Worm (Caenorhabditis elegans) whole organism, L1 larva: Measurements from ENCODE around the gene B0416.2.

ENCODE experiments used
- aly-2 ChIP-seq: fragments of 150-350 bp; optimal IDR thresholded peaks from 2 replicates; lab custom pipeline; 2014; ENCODE audit warnings: missing biosample characterization, missing genetic modification characterization
- ama-1 ChIP-seq: fragments of 150-350 bp; optimal IDR thresholded peaks from 2 replicates; lab custom pipeline; 2014
- ceh-82 ChIP-seq, 3 experiments: fragments of 150-350 bp in 1 of 3; sonication (generic microtip) in 2 of 3; optimal IDR thresholded peaks; 2 replicates each; lab custom pipeline; 2014 to 2017; ENCODE audit warnings: missing biosample characterization in 3 of 3, missing genetic modification characterization in 3 of 3
- dsc-1 ChIP-seq: sonication (generic microtip); optimal IDR thresholded peaks from 2 replicates; lab custom pipeline; 2016; ENCODE audit warnings: mild to moderate bottlenecking, missing genetic modification characterization, missing compliant biosample characterization
- egl-13 ChIP-seq: sonication (generic microtip); optimal IDR thresholded peaks from 2 replicates; lab custom pipeline; 2016; ENCODE audit warnings: missing genotype, missing genetic modification reagents, missing genetic modification characterization, missing compliant biosample characterization
- egl-27 ChIP-seq, 2 experiments: fragments of 150-350 bp in 1 of 2; sonication (generic microtip); optimal IDR thresholded peaks; 3 replicates each; lab custom pipeline; 2017 to 2018; ENCODE audit warnings: missing biosample characterization in 2 of 2, missing genetic modification characterization in 2 of 2, missing genetic modification reagents in 2 of 2
- hlh-4 ChIP-seq: sonication (generic microtip); optimal IDR thresholded peaks from 2 replicates; lab custom pipeline; 2016; ENCODE audit warnings: mild to moderate bottlenecking, missing genetic modification characterization, missing compliant biosample characterization
- lin-15B ChIP-seq: fragments of 150-350 bp; sonication (generic microtip); optimal IDR thresholded peaks from 3 replicates; lab custom pipeline; 2014; ENCODE audit warnings: missing biosample characterization, missing genetic modification characterization
- nhr-11 ChIP-seq: fragments of 150-350 bp; optimal IDR thresholded peaks from 2 replicates; lab custom pipeline; 2014; ENCODE audit warnings: missing biosample characterization, missing genetic modification characterization
- nhr-76 ChIP-seq: sonication (generic microtip); optimal IDR thresholded peaks from 2 replicates; lab custom pipeline; 2017; ENCODE audit warnings: missing biosample characterization, missing genetic modification characterization
- pqm-1 ChIP-seq: sonication (generic microtip); optimal IDR thresholded peaks from 3 replicates; lab custom pipeline; 2017; ENCODE audit warnings: missing biosample characterization, missing genetic modification characterization
- unc-130 ChIP-seq: fragments of 150-350 bp; optimal IDR thresholded peaks from 2 replicates; lab custom pipeline; 2017; ENCODE audit warnings: missing biosample characterization, missing genetic modification characterization, inconsistent platforms
- zag-1 ChIP-seq: fragments of 150-350 bp; optimal IDR thresholded peaks from 2 replicates; lab custom pipeline; 2014; ENCODE audit warnings: missing biosample characterization, missing genetic modification characterization

DNA sequence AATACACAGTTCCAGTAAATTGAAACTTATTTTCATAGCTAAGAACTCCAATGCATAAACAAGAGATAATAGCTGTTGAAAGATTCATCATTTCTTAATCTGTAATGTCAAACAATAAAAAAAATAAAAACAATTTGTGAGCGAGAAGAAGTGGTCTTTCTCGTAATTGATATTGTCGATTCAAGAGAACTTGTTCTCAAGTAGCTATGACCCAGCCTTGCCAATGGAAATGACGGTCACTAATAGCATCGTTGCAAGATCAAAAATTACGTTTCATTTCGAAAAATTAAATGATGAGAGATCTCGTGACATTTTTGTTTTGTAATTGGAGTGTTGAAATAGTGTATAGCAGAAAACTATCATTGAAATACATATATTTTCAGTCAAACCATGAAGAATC lies 1.1 kb upstream of the B0416.2 start, which contains the start of gene B0416.7:
- TF ChIP-seq pqm-1 (tag; lab: Kevin White, UChicago) (no peak), aly-2 (tag; lab: Kevin White, UChicago) (no peak), unc-130 (tag; lab: Kevin White, UChicago) (no peak), nhr-76 (tag; lab: Kevin White, UChicago) (no peak), zag-1 (tag; lab: Kevin White, UChicago) (no peak), hlh-4 (tag; lab: Kevin White, UChicago) (no peak), egl-27 (tag; optimal IDR thresholded peaks at IDR 0.05; lab: Kevin White, UChicago) (no peak), nhr-11 (no peak), dsc-1 (tag; lab: Kevin White, UChicago) (no peak), ceh-82 (tag; optimal IDR thresholded peaks at IDR 0.05; lab: Kevin White, UChicago) (no peak), egl-13 (tag; lab: Kevin White, UChicago) (no peak), lin-15B (no peak), ama-1 (lab: Kevin White, UChicago) (no peak)
